Worm (Caenorhabditis elegans) whole organism, midembryonic: ENCODE results near the gene cox-18.

Source experiments
- T22C8.4 ChIP-seq: fragments of 200-800 bp; sonication (Bioruptor generic); IDR thresholded peaks from 2 replicates; pipeline ENCODE4 v1.3.6; 2022; ENCODE audit warnings: missing genetic modification characterization, missing compliant biosample characterization
- cog-1 ChIP-seq: sonication (generic microtip); optimal IDR thresholded peaks from 2 replicates; lab custom pipeline; 2016; ENCODE audit warnings: missing genetic modification characterization, missing compliant biosample characterization
- flt-1 ChIP-seq: fragments of 200-800 bp; sonication (Bioruptor generic); IDR thresholded peaks from 2 replicates; pipeline ENCODE4 v1.3.6; 2022; ENCODE audit warnings: missing genetic modification characterization, missing compliant biosample characterization
- ref-1 ChIP-seq: fragments of 200-800 bp; sonication (Bioruptor generic); conservative IDR thresholded peaks from 2 replicates; pipeline ENCODE4 v1.3.6; 2022; ENCODE audit warnings: missing genetic modification reagents, missing genetic modification characterization, missing compliant biosample characterization

DNA sequence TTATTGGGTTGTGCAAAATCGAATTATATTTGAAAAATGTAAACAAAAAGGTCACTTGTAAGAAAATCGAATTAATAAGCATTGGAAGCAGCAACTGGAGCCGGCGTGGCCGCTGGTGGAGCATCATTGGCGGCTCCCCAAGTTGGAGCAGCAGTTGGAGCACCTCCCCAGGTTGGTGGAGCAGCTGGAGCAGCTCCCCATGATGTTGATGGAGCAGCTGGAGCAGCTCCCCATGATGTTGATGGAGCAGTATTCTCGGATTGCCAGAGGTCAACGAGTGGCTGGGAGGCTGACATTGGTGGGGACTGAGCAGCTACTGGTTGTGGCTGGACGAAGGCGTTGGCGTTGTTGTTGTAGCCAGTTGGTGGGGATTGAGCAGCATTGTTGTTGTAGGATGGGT lies 24.3 kb downstream of the cox-18 start:
- TF ChIP-seq flt-1 (GFP tag; lab: Robert Waterston, UW) (no peak), ref-1 (GFP tag; lab: Robert Waterston, UW) (no peak), T22C8.4 (GFP tag; lab: Robert Waterston, UW) (no peak), cog-1 (tag; lab: Kevin White, UChicago) (no peak)
